Fruit fly (Drosophila melanogaster) whole organism, embryonic: ENCODE results near the gene Ccz1.

ENCODE experiments used
- Ada2b ChIP-seq: fragments of 200-800 bp; sonication (Bioruptor generic); IDR thresholded peaks from 2 replicates; pipeline ENCODE4 v1.3.6; 2022; ENCODE audit warnings: missing biosample characterization, missing genetic modification characterization
- Atf-2 ChIP-seq: fragments of 200-800 bp; sonication (Bioruptor generic); optimal IDR thresholded peaks from 2 replicates; lab custom pipeline; 2016; ENCODE audit warnings: missing biosample characterization, missing genetic modification characterization
- Awh ChIP-seq: fragments of 200-800 bp; sonication (Bioruptor generic); IDR thresholded peaks from 2 replicates; pipeline ENCODE4, ENCODE4 v1.3.6; 2022; ENCODE audit warnings: missing biosample characterization, missing genetic modification characterization
- B-H1 ChIP-seq: fragments of 200-800 bp; sonication (Bioruptor generic); IDR thresholded peaks from 3 replicates; pipeline ENCODE4 v1.3.6; 2022; ENCODE audit warnings: missing biosample characterization, missing genetic modification characterization
- B-H2 ChIP-seq: fragments of 200-800 bp; sonication (Bioruptor generic); optimal IDR thresholded peaks from 2 replicates; lab custom pipeline; 2018; ENCODE audit warnings: missing biosample characterization, mild to moderate bottlenecking, missing genetic modification characterization
- CG10147 ChIP-seq: fragments of 200-800 bp; sonication (Bioruptor generic); optimal IDR thresholded peaks from 2 replicates; lab custom pipeline; 2019; ENCODE audit warnings: missing biosample characterization, mild to moderate bottlenecking, missing genetic modification characterization, moderate library complexity
- CG10654 ChIP-seq: fragments of 200-800 bp; sonication (Bioruptor generic); optimal IDR thresholded peaks from 2 replicates; lab custom pipeline; 2016; ENCODE audit warnings: missing biosample characterization, missing genetic modification characterization
- CG11247 ChIP-seq: fragments of 200-800 bp; sonication (Bioruptor generic); IDR thresholded peaks from 2 replicates; pipeline ENCODE4 v1.3.6; 2022; ENCODE audit warnings: missing biosample characterization, missing genetic modification characterization
- CG11504 ChIP-seq: fragments of 200-800 bp; sonication (Bioruptor generic); optimal IDR thresholded peaks from 3 replicates; lab custom pipeline; 2019; ENCODE audit warnings: missing biosample characterization, mild to moderate bottlenecking, missing genetic modification characterization, moderate library complexity
- CG15073 ChIP-seq: fragments of 200-800 bp; sonication (Bioruptor generic); optimal IDR thresholded peaks from 2 replicates; lab custom pipeline; 2016; ENCODE audit warnings: missing biosample characterization, missing genetic modification characterization
- CG15479 ChIP-seq: fragments of 200-800 bp; sonication (Bioruptor generic); optimal IDR thresholded peaks from 3 replicates; lab custom pipeline; 2019; ENCODE audit warnings: missing biosample characterization, mild to moderate bottlenecking, missing genetic modification characterization, moderate library complexity
- CG17385 ChIP-seq: fragments of 200-800 bp; sonication (Bioruptor generic); optimal IDR thresholded peaks from 3 replicates; lab custom pipeline; 2018; ENCODE audit warnings: missing biosample characterization, mild to moderate bottlenecking, missing genetic modification characterization
- CG2889 ChIP-seq: fragments of 200-800 bp; sonication (Bioruptor generic); IDR thresholded peaks from 3 replicates; pipeline ENCODE4 v1.3.6; 2022; ENCODE audit warnings: missing biosample characterization, missing genetic modification characterization
- CG33557 ChIP-seq: fragments of 200-800 bp; sonication (Bioruptor generic); optimal IDR thresholded peaks from 2 replicates; lab custom pipeline; 2019; ENCODE audit warnings: missing biosample characterization, mild to moderate bottlenecking, missing genetic modification characterization, moderate library complexity
- CG3838 ChIP-seq: fragments of 200-800 bp; sonication (Bioruptor generic); optimal IDR thresholded peaks from 3 replicates; lab custom pipeline; 2016; ENCODE audit warnings: missing biosample characterization, missing genetic modification characterization
- CG3847 ChIP-seq: fragments of 200-800 bp; sonication (Bioruptor generic); IDR thresholded peaks from 2 replicates; pipeline ENCODE4 v1.3.6; 2022; ENCODE audit warnings: missing biosample characterization, missing genetic modification characterization
- CG43689 ChIP-seq: fragments of 200-800 bp; sonication (Bioruptor generic); IDR thresholded peaks from 2 replicates; pipeline ENCODE4 v1.3.6; 2022; ENCODE audit warnings: missing biosample characterization, missing genetic modification characterization
- CG5180 ChIP-seq: fragments of 200-800 bp; sonication (Bioruptor generic); optimal IDR thresholded peaks from 3 replicates; lab custom pipeline; 2017; ENCODE audit warnings: missing biosample characterization, missing genetic modification characterization, mild to moderate bottlenecking, moderate library complexity, missing genetic modification reagents
- CG8944 ChIP-seq: fragments of 200-800 bp; sonication (Bioruptor generic); optimal IDR thresholded peaks from 3 replicates; lab custom pipeline; 2016; ENCODE audit warnings: missing biosample characterization, missing genetic modification characterization
- Camta ChIP-seq: fragments of 200-800 bp; sonication (Bioruptor generic); optimal IDR thresholded peaks from 2 replicates; lab custom pipeline; 2016; ENCODE audit warnings: missing biosample characterization, missing genetic modification characterization
- CoRest ChIP-seq: fragments of 200-800 bp; sonication (Bioruptor generic); optimal IDR thresholded peaks from 3 replicates; lab custom pipeline; 2018; ENCODE audit warnings: missing biosample characterization, mild to moderate bottlenecking, missing genetic modification characterization, moderate library complexity
- Dll ChIP-seq: fragments of 200-800 bp; sonication (Bioruptor generic); IDR thresholded peaks from 4 replicates; pipeline ENCODE4 v1.3.6; 2022; ENCODE audit warnings: missing biosample characterization, missing genetic modification characterization; ENCODE audit not compliant: partially characterized antibody
- Fer1 ChIP-seq: fragments of 200-800 bp; sonication (Bioruptor generic); optimal IDR thresholded peaks from 2 replicates; lab custom pipeline; 2017; ENCODE audit warnings: missing biosample characterization, mild to moderate bottlenecking, missing genetic modification characterization
- Gsc ChIP-seq: fragments of 200-800 bp; sonication (Bioruptor generic); IDR thresholded peaks from 2 replicates; pipeline ENCODE4 v1.3.6; 2022; ENCODE audit warnings: missing biosample characterization, missing genetic modification characterization
- HLHmδ ChIP-seq: fragments of 200-800 bp; sonication (Bioruptor generic); optimal IDR thresholded peaks from 2 replicates; lab custom pipeline; 2018; ENCODE audit warnings: missing biosample characterization, mild to moderate bottlenecking, missing genetic modification characterization, moderate library complexity
- Hr39 ChIP-seq: fragments of >200 bp; optimal IDR thresholded peaks from 2 replicates; lab custom pipeline; 2017
- MESR4 ChIP-seq: fragments of 200-800 bp; sonication (Bioruptor generic); optimal IDR thresholded peaks from 2 replicates; lab custom pipeline; 2018; ENCODE audit warnings: missing biosample characterization, mild to moderate bottlenecking, missing genetic modification characterization, moderate library complexity
- Meics ChIP-seq: fragments of 200-800 bp; sonication (Bioruptor generic); optimal IDR thresholded peaks from 2 replicates; lab custom pipeline; 2017; ENCODE audit warnings: missing biosample characterization, mild to moderate bottlenecking, missing genetic modification characterization
- NK7.1 ChIP-seq: fragments of 200-800 bp; sonication (Bioruptor generic); optimal IDR thresholded peaks from 3 replicates; lab custom pipeline; 2016; ENCODE audit warnings: missing biosample characterization, missing genetic modification characterization
- Sox100B ChIP-seq: fragments of 200-800 bp; sonication (Bioruptor generic); optimal IDR thresholded peaks from 3 replicates; lab custom pipeline; 2018; ENCODE audit warnings: missing biosample characterization, mild to moderate bottlenecking, missing genetic modification characterization
- Sry-δ ChIP-seq: fragments of 200-800 bp; sonication (Bioruptor generic); optimal IDR thresholded peaks from 2 replicates; lab custom pipeline; 2016; ENCODE audit warnings: missing biosample characterization, missing genetic modification characterization
- Xbp1 ChIP-seq: fragments of 200-800 bp; sonication (Bioruptor generic); optimal IDR thresholded peaks from 3 replicates; lab custom pipeline; 2016; ENCODE audit warnings: missing biosample characterization, mild to moderate bottlenecking, missing genetic modification characterization
- ac ChIP-seq: fragments of 200-800 bp; sonication (Bioruptor generic); optimal IDR thresholded peaks from 3 replicates; lab custom pipeline; 2017; ENCODE audit warnings: missing biosample characterization, mild to moderate bottlenecking, missing genetic modification characterization
- br ChIP-seq: fragments of >200 bp; optimal IDR thresholded peaks from 2 replicates; lab custom pipeline; 2017
- caup ChIP-seq: fragments of 200-800 bp; sonication (Bioruptor generic); optimal IDR thresholded peaks from 3 replicates; lab custom pipeline; 2017; ENCODE audit warnings: missing biosample characterization, mild to moderate bottlenecking, missing genetic modification characterization, moderate library complexity; ENCODE audit not compliant: severe bottlenecking
- disco-r ChIP-seq: fragments of 200-800 bp; sonication (Bioruptor generic); optimal IDR thresholded peaks from 2 replicates; lab custom pipeline; 2016; ENCODE audit warnings: missing biosample characterization, missing genetic modification characterization
- fd64A ChIP-seq: fragments of 200-800 bp; sonication (Bioruptor generic); optimal IDR thresholded peaks from 3 replicates; lab custom pipeline; 2018; ENCODE audit warnings: missing biosample characterization, mild to moderate bottlenecking, missing genetic modification characterization
- fd96Cb ChIP-seq: fragments of 200-800 bp; sonication (Bioruptor generic); optimal IDR thresholded peaks from 2 replicates; lab custom pipeline; 2018; ENCODE audit warnings: missing biosample characterization, mild to moderate bottlenecking, missing genetic modification characterization, moderate library complexity
- fru ChIP-seq: fragments of >200 bp; optimal IDR thresholded peaks from 2 replicates; lab custom pipeline; 2017
- jigr1 ChIP-seq: fragments of 200-800 bp; sonication (Bioruptor generic); IDR thresholded peaks from 3 replicates; pipeline ENCODE4 v1.3.6; 2022; ENCODE audit warnings: missing biosample characterization, missing genetic modification characterization
- jing ChIP-seq: fragments of 200-800 bp; sonication (Bioruptor generic); optimal IDR thresholded peaks from 2 replicates; lab custom pipeline; 2018; ENCODE audit warnings: missing biosample characterization, mild to moderate bottlenecking, missing genetic modification characterization
- lab ChIP-seq: fragments of 200-800 bp; sonication (Bioruptor generic); optimal IDR thresholded peaks from 3 replicates; lab custom pipeline; 2017; ENCODE audit warnings: missing biosample characterization, missing genetic modification characterization, mild to moderate bottlenecking, moderate library complexity, missing genetic modification reagents
- lola ChIP-seq, 3 experiments: fragments of >200 bp in 2 of 3; fragments of 200-800 bp in 1 of 3; sonication (Bioruptor generic) in 1 of 3; optimal IDR thresholded peaks; 2 replicates each; lab custom pipeline; 2017 to 2019; ENCODE audit warnings: missing biosample characterization in 3 of 3, missing genetic modification characterization in 3 of 3, mild to moderate bottlenecking in 1 of 3, moderate library complexity in 1 of 3
- oc ChIP-seq: fragments of 200-800 bp; sonication (Bioruptor generic); optimal IDR thresholded peaks from 2 replicates; lab custom pipeline; 2018; ENCODE audit warnings: missing biosample characterization, mild to moderate bottlenecking, missing genetic modification characterization, moderate library complexity
- otp ChIP-seq: fragments of 200-800 bp; sonication (Bioruptor generic); IDR thresholded peaks from 3 replicates; pipeline ENCODE4, ENCODE4 v1.3.6; 2022; ENCODE audit warnings: missing biosample characterization, missing genetic modification characterization
- pum ChIP-seq: fragments of 200-800 bp; sonication (Bioruptor generic); optimal IDR thresholded peaks from 2 replicates; lab custom pipeline; 2016; ENCODE audit warnings: missing biosample characterization, missing genetic modification characterization
- scrt ChIP-seq: fragments of 200-800 bp; sonication (Bioruptor generic); optimal IDR thresholded peaks from 2 replicates; lab custom pipeline; 2018; ENCODE audit warnings: missing biosample characterization, mild to moderate bottlenecking, missing genetic modification characterization, moderate library complexity
- sim ChIP-seq: fragments of 200-800 bp; sonication (Bioruptor generic); IDR thresholded peaks from 2 replicates; pipeline ENCODE4 v1.3.6; 2022; ENCODE audit warnings: missing biosample characterization, missing genetic modification characterization
- sima ChIP-seq: fragments of 200-800 bp; sonication (Bioruptor generic); optimal IDR thresholded peaks from 2 replicates; lab custom pipeline; 2016; ENCODE audit warnings: missing biosample characterization, missing genetic modification characterization
- sqz ChIP-seq: fragments of 200-800 bp; sonication (Bioruptor generic); optimal IDR thresholded peaks from 3 replicates; lab custom pipeline; 2018; ENCODE audit warnings: missing biosample characterization, mild to moderate bottlenecking, missing genetic modification characterization
- tin ChIP-seq: fragments of 200-800 bp; sonication (Bioruptor generic); optimal IDR thresholded peaks from 3 replicates; lab custom pipeline; 2016; ENCODE audit warnings: missing biosample characterization, missing genetic modification characterization
- unpg ChIP-seq: fragments of 200-800 bp; sonication (Bioruptor generic); optimal IDR thresholded peaks from 3 replicates; lab custom pipeline; 2018; ENCODE audit warnings: missing biosample characterization, mild to moderate bottlenecking, missing genetic modification characterization, moderate library complexity

The Ccz1 gene

DNA sequence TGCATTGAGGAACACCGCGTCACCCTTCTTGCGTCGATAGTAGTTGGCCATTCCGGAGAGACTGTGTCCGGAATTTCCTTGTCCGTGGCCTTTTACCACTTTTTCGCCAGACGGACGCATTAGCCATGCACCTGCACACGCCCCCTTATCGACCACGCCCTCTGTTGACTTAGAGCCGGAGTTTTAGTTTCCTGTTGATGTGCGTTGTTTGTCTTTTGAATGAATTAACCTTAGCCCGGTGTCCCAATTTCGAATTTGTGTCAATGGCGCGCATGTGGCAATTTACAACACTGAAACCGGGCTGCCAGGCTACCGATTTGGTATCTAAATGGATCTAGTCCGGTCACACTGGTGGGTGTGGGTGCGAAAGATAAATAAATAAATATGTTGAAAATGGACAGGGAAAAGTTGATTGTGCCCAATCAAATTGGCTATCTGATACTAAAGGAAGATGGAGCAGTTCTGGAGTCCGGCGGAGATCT is 2.4 kb downstream of the Ccz1 start, which contains the start of the genes Gr63a and Lamtor4 (continued):
- 0 out of 2 replicates have a peak, but pooled peaks have one; percentile 41 for TF ChIP-seq CG3847 (GFP tag; lab: Robert Waterston, UW)
- no peak for TF ChIP-seq scrt (GFP tag; lab: Kevin White, UChicago)
- no peak for TF ChIP-seq fd96Cb (tag; lab: Kevin White, UChicago)
- no peak for TF ChIP-seq ac (GFP tag; lab: Kevin White, UChicago)
- TF ChIP-seq Awh (GFP tag; lab: Robert Waterston, UW), result no peak
- no peak for TF ChIP-seq sima
- no peak for TF ChIP-seq Meics (GFP tag; lab: Kevin White, UChicago)
- TF ChIP-seq HLHmδ (GFP tag; lab: Kevin White, UChicago), result peak; percentile 1
- no peak for TF ChIP-seq br (lab: Kevin White, UChicago)
- no peak for TF ChIP-seq disco-r (GFP tag; lab: Kevin White, UChicago)
- TF ChIP-seq CG15073 (GFP tag; lab: Kevin White, UChicago), result no peak
- peak; percentile 29 for TF ChIP-seq Fer1
- TF ChIP-seq pum, result no peak
- TF ChIP-seq B-H1, result no peak
- TF ChIP-seq Hr39 (lab: Kevin White, UChicago), result no peak
- no peak for TF ChIP-seq CG43689 (GFP tag; lab: Robert Waterston, UW)
- no peak for TF ChIP-seq caup (GFP tag; lab: Kevin White, UChicago)
- TF ChIP-seq CG10147 (GFP tag; lab: Kevin White, UChicago), result no peak
- no peak for TF ChIP-seq CG17385 (GFP tag; lab: Kevin White, UChicago)
- 0 out of 4 replicates have a peak, but pooled peaks have one; percentile 31 for TF ChIP-seq Dll (GFP tag; lab: Robert Waterston, UW)
- peak; percentile 31 for TF ChIP-seq Sry-δ (GFP tag; lab: Kevin White, UChicago)
- peak; percentile 77 for TF ChIP-seq MESR4 (GFP tag; lab: Kevin White, UChicago)
- peak; percentile 0 for TF ChIP-seq tin (GFP tag; lab: Kevin White, UChicago)
- no peak for TF ChIP-seq Camta (GFP tag; lab: Kevin White, UChicago)
- no peak for TF ChIP-seq oc (tag; lab: Kevin White, UChicago)
- TF ChIP-seq NK7.1 (GFP tag; lab: Kevin White, UChicago), result no peak
- TF ChIP-seq jigr1 (GFP tag; lab: Robert Waterston, UW), result no peak
- TF ChIP-seq sim (GFP tag; lab: Robert Waterston, UW), result no peak
- no peak for TF ChIP-seq CG15479
- no peak for TF ChIP-seq CG5180 (GFP tag; lab: Kevin White, UChicago)
- peak; percentile 26 for TF ChIP-seq Xbp1 (GFP tag; lab: Kevin White, UChicago)
- TF ChIP-seq fd64A (GFP tag; lab: Kevin White, UChicago), result no peak
- no peak for TF ChIP-seq unpg (GFP tag; lab: Kevin White, UChicago)
- TF ChIP-seq fru (lab: Kevin White, UChicago), result no peak
- TF ChIP-seq CG8944 (GFP tag; lab: Kevin White, UChicago), result peak; percentile 12
- no peak for TF ChIP-seq Gsc (GFP tag; lab: Robert Waterston, UW)
- no peak for TF ChIP-seq CG10654
- TF ChIP-seq CG3838, result no peak
- peak; percentile 17 for TF ChIP-seq lab (GFP tag; lab: Kevin White, UChicago)
- TF ChIP-seq Atf-2, result no peak
- no peak for TF ChIP-seq jing
- no peak for TF ChIP-seq CG33557
- TF ChIP-seq Ada2b (GFP tag; lab: Robert Waterston, UW), result no peak
- TF ChIP-seq CoRest (tag; lab: Kevin White, UChicago), result peak; percentile 19
- TF ChIP-seq CG11247, result peak; percentile 13; the same call in 1 of the 2 replicates
- TF ChIP-seq CG11504 (tag; lab: Kevin White, UChicago), result no peak
- no peak for TF ChIP-seq sqz (GFP tag; lab: Kevin White, UChicago)
- peak in 1 of 3 experiments; percentile 3 for TF ChIP-seq lola (GFP tag; optimal IDR thresholded peaks at IDR 0.05; lab: Kevin White, UChicago)
- TF ChIP-seq CG2889 (GFP tag; lab: Robert Waterston, UW), result no peak
- TF ChIP-seq Sox100B (GFP tag; lab: Kevin White, UChicago), result no peak
- no peak for TF ChIP-seq otp (GFP tag; lab: Robert Waterston, UW)
- peak; percentile 50 for TF ChIP-seq B-H2 (GFP tag; lab: Kevin White, UChicago)
